Worm (Caenorhabditis elegans): ENCODE measurements around the gene srh-37.

DNA sequence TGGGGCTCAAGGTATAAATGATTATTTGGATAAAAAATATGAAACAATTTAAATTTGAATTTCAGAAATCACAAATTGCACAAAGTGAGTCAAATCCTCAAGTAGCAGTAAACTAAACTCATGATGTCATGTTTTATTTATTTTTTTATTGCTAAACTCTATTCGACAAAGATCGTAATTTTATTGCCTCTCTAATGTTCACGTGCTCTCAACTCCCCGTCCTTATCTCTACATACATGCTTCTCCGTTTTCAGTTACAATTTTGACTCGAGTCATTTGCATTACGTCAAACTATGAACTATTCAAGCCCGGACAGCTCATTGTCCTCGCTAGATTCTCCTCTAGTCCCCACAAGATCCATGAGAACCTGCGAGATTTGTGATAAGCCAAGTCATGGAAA, 37.8 kb downstream of the srh-37 start, which contains the start of gene nhr-99:
- TF ChIP-seq scrt-1 (GFP tag; IDR thresholded peaks at IDR 0.05) = no peak
- TF ChIP-seq flt-1 (GFP tag; IDR thresholded peaks at IDR 0.05) = no peak
- no peak for TF ChIP-seq ceh-36 (tag; optimal IDR thresholded peaks at IDR 0.05)
- no peak for TF ChIP-seq pes-1 (GFP tag; IDR thresholded peaks at IDR 0.05)
- TF ChIP-seq hmbx-1 (tag; optimal IDR thresholded peaks at IDR 0.05) = no peak
- no peak for TF ChIP-seq hnd-1 (tag; optimal IDR thresholded peaks at IDR 0.05)
- no peak for TF ChIP-seq hmg-4 (GFP tag; optimal IDR thresholded peaks at IDR 0.05)
- TF ChIP-seq ama-1 (optimal IDR thresholded peaks at IDR 0.05) = no peak
- no peak for TF ChIP-seq F13C5.2 (tag; optimal IDR thresholded peaks at IDR 0.05)
- no peak for TF ChIP-seq tra-4 (tag; optimal IDR thresholded peaks at IDR 0.05)
- no peak for TF ChIP-seq tbx-37 (GFP tag; conservative IDR thresholded peaks at IDR 0.05)
- no peak for TF ChIP-seq ets-7 (tag; optimal IDR thresholded peaks at IDR 0.05)
- TF ChIP-seq sea-1 (GFP tag; conservative IDR thresholded peaks at IDR 0.05) = no peak

Measured in whole organism, early embryonic.